Fruit fly (Drosophila melanogaster): Measurements from ENCODE around the gene PolE2.

- TF ChIP-seq CG9948 (tag; optimal IDR thresholded peaks at IDR 0.05) (no peak), D1 (tag; optimal IDR thresholded peaks at IDR 0.05) (no peak), rn (GFP tag; IDR thresholded peaks at IDR 0.05) (no peak), gl (tag; optimal IDR thresholded peaks at IDR 0.05) (no peak), EcR (GFP tag; optimal IDR thresholded peaks at IDR 0.05) (no peak), CG32121 (GFP tag; IDR thresholded peaks at IDR 0.05) (no peak), CG34367 (tag; optimal IDR thresholded peaks at IDR 0.05) (no peak), Pif1B (GFP tag; optimal IDR thresholded peaks at IDR 0.05) (no peak), CG4496 (GFP tag; IDR thresholded peaks at IDR 0.05) (no peak), fd96Ca (GFP tag; IDR thresholded peaks at IDR 0.05) (no peak), CG15710 (tag; optimal IDR thresholded peaks at IDR 0.05) (no peak), Snoo (tag; optimal IDR thresholded peaks at IDR 0.05) (no peak)
Measured at dm6 chr3L:5891114-5891513, 6.1 kb downstream of the PolE2 start.
